Fruit fly (Drosophila melanogaster): ENCODE measurements around the gene CG9098.

Gene CG9098

DNA sequence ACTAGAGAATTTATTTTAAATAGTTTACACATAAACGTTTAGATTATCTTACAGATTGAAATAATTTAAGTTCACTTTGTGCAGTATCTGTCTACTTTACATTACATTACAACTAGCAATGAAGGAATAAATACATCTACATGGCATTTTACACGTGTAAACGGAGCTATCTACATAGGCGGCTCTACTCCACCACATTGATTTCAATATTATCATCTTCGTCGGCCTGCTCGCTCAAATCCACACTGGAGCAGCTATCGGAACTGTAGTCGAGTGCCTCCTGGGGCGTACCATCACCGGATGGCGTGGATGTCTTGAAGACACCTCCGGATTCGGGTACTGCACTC is 906 bp upstream of the CG9098 start:
- TF ChIP-seq gro (GFP tag; optimal IDR thresholded peaks at IDR 0.05) (no peak), CG16813 (GFP tag; IDR thresholded peaks at IDR 0.05; ENCODE audit: partially characterized antibody) (peak; percentile 64), fd64A (GFP tag; optimal IDR thresholded peaks at IDR 0.05) (no peak), nau (GFP tag; optimal IDR thresholded peaks at IDR 0.05) (no peak), Bgb (GFP tag; IDR thresholded peaks at IDR 0.05; ENCODE audit: partially characterized antibody) (peak; percentile 65), CTCF (GFP tag; optimal IDR thresholded peaks at IDR 0.05) (peak; percentile 65), amos (GFP tag; IDR thresholded peaks at IDR 0.05; ENCODE audit: partially characterized antibody) (peak; percentile 64), vnd (GFP tag; IDR thresholded peaks at IDR 0.05; ENCODE audit: partially characterized antibody) (peak; percentile 33; the same call in 1 of the 3 replicates), Eip74EF (GFP tag; optimal IDR thresholded peaks at IDR 0.05) (no peak), CG4282 (GFP tag; optimal IDR thresholded peaks at IDR 0.05) (no peak), CG6791 (GFP tag; IDR thresholded peaks at IDR 0.05; ENCODE audit: partially characterized antibody) (peak; percentile 51; the same call in 1 of the 3 replicates), Scr (GFP tag; IDR thresholded peaks at IDR 0.05; ENCODE audit: partially characterized antibody) (peak; percentile 37; the same call in 1 of the 2 replicates), unc-4 (GFP tag; IDR thresholded peaks at IDR 0.05; ENCODE audit: partially characterized antibody) (no peak), knrl (GFP tag; IDR thresholded peaks at IDR 0.05; ENCODE audit: partially characterized antibody) (peak; percentile 47; the same call in 2 of the 3 replicates), tin (GFP tag; optimal IDR thresholded peaks at IDR 0.05) (no peak), bbx (GFP tag; IDR thresholded peaks at IDR 0.05; ENCODE audit: partially characterized antibody) (peak; percentile 65), dm (GFP tag; optimal IDR thresholded peaks at IDR 0.05) (no peak), ro (GFP tag; IDR thresholded peaks at IDR 0.05) (no peak), CrebB (tag; optimal IDR thresholded peaks at IDR 0.05) (no peak)

dm6 chr2L:6006508-6007232 is 5.5 kb downstream of the CG9098 start, which contains the start of gene Gal:
Gene Gal, minus strand, starts transcription at chr2L:6006827.
- TF ChIP-seq Med (GFP tag) (peak; percentile 64), CG2199 (GFP tag; IDR thresholded peaks at IDR 0.05) (0 out of 3 replicates have a peak, but pooled peaks have one; percentile 35), slou (GFP tag; optimal IDR thresholded peaks at IDR 0.05) (no peak), CG34376 (GFP tag; optimal IDR thresholded peaks at IDR 0.05) (peak; percentile 1), fd3F (GFP tag; optimal IDR thresholded peaks at IDR 0.05) (no peak), gro (GFP tag; optimal IDR thresholded peaks at IDR 0.05) (peak; percentile 2), exex (tag; optimal IDR thresholded peaks at IDR 0.05) (peak; percentile 97), CG3726 (GFP tag; IDR thresholded peaks at IDR 0.05) (0 out of 3 replicates have a peak, but pooled peaks have one; percentile 30), vnd (GFP tag; IDR thresholded peaks at IDR 0.05; ENCODE audit: partially characterized antibody) (0 out of 3 replicates have a peak, but pooled peaks have one; percentile 27), schlank (tag; optimal IDR thresholded peaks at IDR 0.05) (no peak), sug (tag; optimal IDR thresholded peaks at IDR 0.05) (peak; percentile 83), Hr78 (GFP tag; optimal IDR thresholded peaks at IDR 0.05) (peak in 1 of 2 experiments; percentile 28), jigr1 (GFP tag; IDR thresholded peaks at IDR 0.05) (no peak), ci (GFP tag; IDR thresholded peaks at IDR 0.05) (peak; percentile 33; the same call in 1 of the 3 replicates), yki (optimal IDR thresholded peaks at IDR 0.05) (no peak), sr (GFP tag; IDR thresholded peaks at IDR 0.05) (0 out of 3 replicates have a peak, but pooled peaks have one; percentile 53), CG2712 (tag; optimal IDR thresholded peaks at IDR 0.05) (no peak), nom (GFP tag; optimal IDR thresholded peaks at IDR 0.05) (peak; percentile 42)

dm6 chr2L:6000065-6000464 is 12.1 kb downstream of the CG9098 start, which contains the start of gene Tsp26A:
Gene Tsp26A, plus strand, starts transcription at chr2L:6000228.
- TF ChIP-seq CG4617 (GFP tag; optimal IDR thresholded peaks at IDR 0.05; ENCODE audit: borderline replicate concordance): peak; percentile 61
- TF ChIP-seq CG43689 (GFP tag; IDR thresholded peaks at IDR 0.05): no peak
- no peak for TF ChIP-seq sens (GFP tag)
- TF ChIP-seq z (GFP tag; IDR thresholded peaks at IDR 0.05): no peak
- TF ChIP-seq Fer3 (tag; optimal IDR thresholded peaks at IDR 0.05): no peak
- TF ChIP-seq CG17568 (GFP tag; optimal IDR thresholded peaks at IDR 0.05): no peak
- TF ChIP-seq Dip3 (GFP tag; optimal IDR thresholded peaks at IDR 0.05): no peak
- TF ChIP-seq CG2712 (tag; optimal IDR thresholded peaks at IDR 0.05): no peak
- TF ChIP-seq CG1832 (GFP tag; optimal IDR thresholded peaks at IDR 0.05): no peak
- no peak for TF ChIP-seq CG7786 (GFP tag; optimal IDR thresholded peaks at IDR 0.05)
- no peak for TF ChIP-seq eve (GFP tag; optimal IDR thresholded peaks at IDR 0.05)
- no peak for TF ChIP-seq bigmax (GFP tag; optimal IDR thresholded peaks at IDR 0.05)
- TF ChIP-seq CG5245 (GFP tag; optimal IDR thresholded peaks at IDR 0.05): no peak
- no peak for TF ChIP-seq NK7.1 (GFP tag; optimal IDR thresholded peaks at IDR 0.05)

Measured in whole organism, embryonic.